Fruit fly (Drosophila melanogaster) whole organism, prepupa: ENCODE results near the gene CG10089.

ENCODE experiments used
- CG10631 ChIP-seq: fragments of 200-800 bp; sonication (Bioruptor generic); optimal IDR thresholded peaks from 2 replicates; lab custom pipeline; 2016; ENCODE audit warnings: missing biosample characterization, missing genetic modification characterization
- CG11294 ChIP-seq: fragments of 200-800 bp; sonication (Bioruptor generic); IDR thresholded peaks from 2 replicates; pipeline ENCODE4 v1.3.6; 2022; ENCODE audit warnings: missing biosample characterization, missing genetic modification characterization
- CG11762 ChIP-seq: fragments of 200-800 bp; sonication (Bioruptor generic); optimal IDR thresholded peaks from 3 replicates; lab custom pipeline; 2016; ENCODE audit warnings: missing biosample characterization, missing genetic modification characterization; ENCODE audit not compliant: insufficient read depth
- CG1621 ChIP-seq: fragments of 200-800 bp; sonication (Bioruptor generic); optimal IDR thresholded peaks from 3 replicates; lab custom pipeline; 2018; ENCODE audit warnings: missing biosample characterization, mild to moderate bottlenecking, missing genetic modification characterization
- CG16779 ChIP-seq: fragments of 200-800 bp; sonication (Bioruptor generic); optimal IDR thresholded peaks from 3 replicates; lab custom pipeline; 2017; ENCODE audit warnings: missing biosample characterization, mild to moderate bottlenecking, missing genetic modification characterization
- CG3032 ChIP-seq: fragments of 200-800 bp; optimal IDR thresholded peaks from 2 replicates; lab custom pipeline; 2019; ENCODE audit warnings: missing biosample characterization, mild to moderate bottlenecking, missing genetic modification characterization, moderate library complexity
- CG31627 ChIP-seq: fragments of 200-800 bp; sonication (Bioruptor generic); optimal IDR thresholded peaks from 3 replicates; lab custom pipeline; 2016; ENCODE audit warnings: missing biosample characterization, missing genetic modification characterization
- CG32006 ChIP-seq: fragments of 200-800 bp; sonication (Bioruptor generic); optimal IDR thresholded peaks from 3 replicates; lab custom pipeline; 2017; ENCODE audit warnings: missing biosample characterization, mild to moderate bottlenecking, missing genetic modification characterization
- CG4318 ChIP-seq: fragments of 200-800 bp; sonication (Bioruptor generic); optimal IDR thresholded peaks from 3 replicates; lab custom pipeline; 2017; ENCODE audit warnings: missing biosample characterization, mild to moderate bottlenecking, missing genetic modification characterization
- CG6163 ChIP-seq: fragments of 200-800 bp; sonication (Bioruptor generic); IDR thresholded peaks from 3 replicates; pipeline ENCODE4 v1.3.6; 2022; ENCODE audit warnings: missing biosample characterization, missing genetic modification characterization
- CG6276 ChIP-seq: fragments of 200-800 bp; sonication (Bioruptor generic); optimal IDR thresholded peaks from 2 replicates; lab custom pipeline; 2017; ENCODE audit warnings: missing biosample characterization, mild to moderate bottlenecking, missing genetic modification characterization
- CG6792 ChIP-seq: fragments of 200-800 bp; sonication (Bioruptor generic); optimal IDR thresholded peaks from 3 replicates; lab custom pipeline; 2016; ENCODE audit warnings: missing biosample characterization, missing genetic modification characterization
- CG6808 ChIP-seq: fragments of 200-800 bp; sonication (Bioruptor generic); optimal IDR thresholded peaks from 3 replicates; lab custom pipeline; 2017; ENCODE audit warnings: missing biosample characterization, missing genetic modification characterization, mild to moderate bottlenecking, moderate library complexity, missing genetic modification reagents
- CG6854 ChIP-seq: fragments of 200-800 bp; sonication (Bioruptor generic); optimal IDR thresholded peaks from 2 replicates; lab custom pipeline; 2017; ENCODE audit warnings: missing biosample characterization, mild to moderate bottlenecking, missing genetic modification characterization
- CG7368 ChIP-seq: fragments of 200-800 bp; sonication (Bioruptor generic); optimal IDR thresholded peaks from 3 replicates; lab custom pipeline; 2016; ENCODE audit warnings: missing biosample characterization, missing genetic modification characterization
- CG8119 ChIP-seq: fragments of 200-800 bp; sonication (Bioruptor generic); IDR thresholded peaks from 3 replicates; pipeline ENCODE4 v1.3.6; 2022; ENCODE audit warnings: missing biosample characterization, missing genetic modification characterization
- CG8319 ChIP-seq: fragments of 200-800 bp; sonication (Bioruptor generic); optimal IDR thresholded peaks from 3 replicates; lab custom pipeline; 2016; ENCODE audit warnings: missing biosample characterization, missing genetic modification characterization
- CG8632 ChIP-seq: fragments of 200-800 bp; sonication (Bioruptor generic); optimal IDR thresholded peaks from 3 replicates; lab custom pipeline; 2016; ENCODE audit warnings: missing biosample characterization, missing genetic modification characterization
- CG9139 ChIP-seq: fragments of 200-800 bp; sonication (Bioruptor generic); optimal IDR thresholded peaks from 3 replicates; lab custom pipeline; 2017; ENCODE audit warnings: missing biosample characterization, mild to moderate bottlenecking, missing genetic modification characterization
- Eip75B ChIP-seq: fragments of 200-800 bp; sonication (Bioruptor generic); optimal IDR thresholded peaks from 3 replicates; lab custom pipeline; 2016; ENCODE audit warnings: missing biosample characterization, missing genetic modification characterization
- Eip93F ChIP-seq: fragments of 200-800 bp; sonication (Bioruptor generic); optimal IDR thresholded peaks from 2 replicates; lab custom pipeline; 2016; ENCODE audit warnings: missing biosample characterization, mild to moderate bottlenecking, missing genetic modification characterization
- Ets21C ChIP-seq: fragments of 200-800 bp; sonication (Bioruptor generic); optimal IDR thresholded peaks from 3 replicates; lab custom pipeline; 2016; ENCODE audit warnings: missing biosample characterization, missing genetic modification characterization
- Gug ChIP-seq: fragments of 200-800 bp; sonication (Bioruptor generic); IDR thresholded peaks from 2 replicates; pipeline ENCODE4 v1.3.6; 2022; ENCODE audit warnings: missing biosample characterization, missing genetic modification characterization
- Hr38 ChIP-seq: sonication (Bioruptor generic); optimal IDR thresholded peaks from 2 replicates; lab custom pipeline; 2016; ENCODE audit warnings: missing biosample characterization, missing genetic modification characterization
- Hr39 ChIP-seq: fragments of 200-800 bp; sonication (Bioruptor generic); optimal IDR thresholded peaks from 2 replicates; lab custom pipeline; 2016; ENCODE audit warnings: missing biosample characterization, missing genetic modification characterization
- Hr4 ChIP-seq: fragments of 200-800 bp; sonication (Bioruptor generic); optimal IDR thresholded peaks from 3 replicates; lab custom pipeline; 2016; ENCODE audit warnings: missing biosample characterization, missing genetic modification characterization
- Lpt ChIP-seq: fragments of 200-800 bp; sonication (Bioruptor generic); optimal IDR thresholded peaks from 3 replicates; lab custom pipeline; 2016; ENCODE audit warnings: missing biosample characterization, missing genetic modification characterization
- Met ChIP-seq: fragments of 200-800 bp; sonication (Bioruptor generic); optimal IDR thresholded peaks from 3 replicates; lab custom pipeline; 2016; ENCODE audit warnings: missing biosample characterization, missing genetic modification characterization
- OdsH ChIP-seq: fragments of 200-800 bp; sonication (Bioruptor generic); optimal IDR thresholded peaks from 3 replicates; lab custom pipeline; 2016; ENCODE audit warnings: missing biosample characterization, missing genetic modification characterization
- Sox102F ChIP-seq: fragments of 200-800 bp; sonication (Bioruptor generic); optimal IDR thresholded peaks from 2 replicates; lab custom pipeline; 2016; ENCODE audit warnings: missing biosample characterization, mild to moderate bottlenecking, missing genetic modification characterization
- achi ChIP-seq: fragments of 200-800 bp; sonication (Bioruptor generic); optimal IDR thresholded peaks from 3 replicates; lab custom pipeline; 2016; ENCODE audit warnings: missing biosample characterization, missing genetic modification characterization
- acj6 ChIP-seq: fragments of 200-800 bp; sonication (Bioruptor generic); optimal IDR thresholded peaks from 3 replicates; lab custom pipeline; 2016; ENCODE audit warnings: missing biosample characterization, missing genetic modification characterization
- dac ChIP-seq: fragments of 200-800 bp; sonication (Bioruptor generic); optimal IDR thresholded peaks from 2 replicates; lab custom pipeline; 2017; ENCODE audit warnings: missing biosample characterization, mild to moderate bottlenecking, missing genetic modification characterization
- dsx ChIP-seq: fragments of 200-800 bp; optimal IDR thresholded peaks from 3 replicates; lab custom pipeline; 2019; ENCODE audit warnings: missing biosample characterization, mild to moderate bottlenecking, missing genetic modification characterization, moderate library complexity; ENCODE audit not compliant: poor library complexity, severe bottlenecking
- eg ChIP-seq: fragments of 200-800 bp; sonication (Bioruptor generic); IDR thresholded peaks from 3 replicates; pipeline ENCODE4 v1.3.6; 2022; ENCODE audit warnings: missing biosample characterization, missing genetic modification characterization
- fd59A ChIP-seq: fragments of 200-800 bp; sonication (Bioruptor generic); optimal IDR thresholded peaks from 2 replicates; lab custom pipeline; 2017; ENCODE audit warnings: missing biosample characterization, mild to moderate bottlenecking, missing genetic modification characterization, missing genetic modification reagents
- fd85E ChIP-seq: fragments of 200-800 bp; sonication (Bioruptor generic); optimal IDR thresholded peaks from 3 replicates; lab custom pipeline; 2016; ENCODE audit warnings: missing biosample characterization, missing genetic modification characterization
- fkh ChIP-seq: fragments of 200-800 bp; sonication (Bioruptor generic); optimal IDR thresholded peaks from 3 replicates; lab custom pipeline; 2017; ENCODE audit warnings: missing biosample characterization, mild to moderate bottlenecking, missing genetic modification characterization, moderate library complexity
- lz ChIP-seq: fragments of 200-800 bp; sonication (Bioruptor generic); optimal IDR thresholded peaks from 3 replicates; lab custom pipeline; 2016; ENCODE audit warnings: missing biosample characterization, missing genetic modification characterization
- net ChIP-seq: fragments of 200-800 bp; sonication (Bioruptor generic); optimal IDR thresholded peaks from 3 replicates; lab custom pipeline; 2016; ENCODE audit warnings: missing biosample characterization, missing genetic modification characterization
- pdm3 ChIP-seq: fragments of 200-800 bp; sonication (Bioruptor generic); optimal IDR thresholded peaks from 3 replicates; lab custom pipeline; 2016; ENCODE audit warnings: missing biosample characterization, missing genetic modification characterization
- salr ChIP-seq, 2 experiments: fragments of 200-800 bp; sonication (Bioruptor generic); optimal IDR thresholded peaks; 3 replicates each; lab custom pipeline; 2016 to 2018; ENCODE audit warnings: missing biosample characterization in 2 of 2, missing genetic modification characterization in 2 of 2, mild to moderate bottlenecking in 1 of 2
- spab ChIP-seq: fragments of 200-800 bp; sonication (Bioruptor generic); optimal IDR thresholded peaks from 2 replicates; lab custom pipeline; 2017; ENCODE audit warnings: missing biosample characterization, mild to moderate bottlenecking, missing genetic modification characterization, missing genetic modification reagents
- svp ChIP-seq: fragments of 200-800 bp; sonication (Bioruptor generic); peaks from one replicate; lab custom pipeline; 2016; ENCODE audit warnings: missing biosample characterization, missing genetic modification characterization
- vri ChIP-seq: fragments of 200-800 bp; sonication (Bioruptor generic); optimal IDR thresholded peaks from 3 replicates; lab custom pipeline; 2016; ENCODE audit warnings: missing biosample characterization, mild to moderate bottlenecking, missing genetic modification characterization

The CG10089 gene

DNA sequence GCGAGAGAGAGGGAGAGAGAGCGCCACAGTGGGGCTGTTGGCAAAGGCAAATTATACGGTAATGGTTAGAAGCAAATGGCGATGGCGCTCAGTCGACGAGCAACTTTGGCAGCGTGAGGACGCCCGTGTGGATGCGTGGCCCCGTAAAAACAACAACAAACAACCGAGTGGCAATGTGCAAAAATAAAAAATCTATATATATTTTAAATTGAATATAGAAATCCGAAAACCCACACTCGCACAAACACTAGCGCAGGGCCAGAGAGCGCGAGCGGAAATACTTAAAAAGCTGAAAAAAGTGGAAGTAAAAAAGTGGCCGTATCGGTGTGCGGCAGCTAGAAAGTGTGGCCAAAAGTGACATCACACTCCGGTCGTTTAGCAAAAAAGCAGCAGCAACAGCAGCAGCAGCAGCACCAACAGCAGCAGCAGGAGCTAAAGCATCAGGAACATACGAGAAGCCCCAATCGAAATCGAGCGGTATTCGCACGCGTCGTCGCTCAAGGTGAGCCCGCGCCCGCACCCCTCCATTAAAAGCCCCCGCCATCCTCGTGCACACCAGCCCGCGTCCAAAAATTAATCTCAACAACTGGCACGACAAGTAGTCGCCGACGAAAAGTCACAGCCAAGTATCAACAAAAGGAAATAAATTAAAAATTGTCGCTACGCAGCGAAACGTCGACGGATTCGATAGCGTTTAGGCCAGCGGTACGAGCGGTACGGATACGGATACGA, 3.0 kb upstream of the CG10089 start, which contains the start of gene stv (continued):
- no peak for TF ChIP-seq CG6276 (GFP tag; lab: Kevin White, UChicago)
- peak; percentile 68 for TF ChIP-seq svp (GFP tag; lab: Kevin White, UChicago)
- no peak for TF ChIP-seq CG6792 (GFP tag; lab: Kevin White, UChicago)
- TF ChIP-seq spab (GFP tag; lab: Kevin White, UChicago), result no peak
- TF ChIP-seq dsx (GFP tag; lab: Kevin White, UChicago), result no peak
- no peak for TF ChIP-seq CG9139
- TF ChIP-seq CG6854 (GFP tag; lab: Kevin White, UChicago), result peak; percentile 15
- TF ChIP-seq, all 60 proteins: peak for 8

DNA sequence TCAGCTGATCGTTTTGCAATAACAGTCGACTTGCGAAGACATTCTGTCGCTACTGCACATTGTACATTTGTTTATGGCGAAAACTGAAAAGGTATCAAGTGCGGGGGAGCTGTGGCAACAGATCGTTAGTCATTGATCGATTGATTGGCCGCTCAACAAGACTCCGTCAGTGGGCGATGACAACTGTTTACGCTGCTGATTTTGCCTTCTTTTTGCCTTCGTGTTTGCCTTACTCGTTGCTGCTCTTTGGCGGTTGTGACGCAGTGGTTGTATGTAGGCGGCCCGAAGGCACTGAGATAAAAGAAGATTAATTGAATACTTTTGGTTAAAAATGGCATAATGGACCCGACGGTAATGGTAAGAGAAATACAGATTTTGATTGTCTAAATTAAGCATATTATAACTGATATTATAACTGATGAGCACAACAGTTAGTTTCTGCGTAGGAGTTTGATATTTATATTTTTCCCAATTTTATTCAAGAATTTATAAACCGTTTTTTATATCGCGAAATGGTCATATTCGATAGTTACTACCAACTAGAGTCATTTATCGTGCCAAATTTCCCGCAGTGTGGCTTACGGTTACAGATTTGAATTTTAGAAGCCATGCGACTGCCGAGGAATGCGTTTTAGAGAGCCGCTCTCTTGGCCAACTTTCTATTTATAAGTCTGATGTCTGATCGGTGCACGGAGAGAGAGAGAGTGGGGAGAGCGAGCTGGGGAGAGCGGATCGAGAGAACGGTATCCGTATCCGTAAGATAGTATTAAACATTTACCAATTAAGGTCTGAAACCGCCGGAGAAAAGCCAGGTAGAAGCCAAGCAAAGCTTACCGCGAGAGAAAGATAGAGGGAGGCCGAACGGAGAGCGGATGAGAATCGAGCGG, 2.2 kb upstream of the CG10089 start:
- TF ChIP-seq CG8632 (GFP tag; lab: Kevin White, UChicago), result peak; percentile 90
- peak; percentile 94 for TF ChIP-seq Hr4
- TF ChIP-seq CG31627 (GFP tag; lab: Kevin White, UChicago), result peak; percentile 76
- TF ChIP-seq fkh (GFP tag; lab: Kevin White, UChicago), result peak; percentile 75
- peak; percentile 93 for TF ChIP-seq svp (GFP tag; lab: Kevin White, UChicago)
- TF ChIP-seq Gug (GFP tag; lab: Robert Waterston, UW), result peak; percentile 89
- TF ChIP-seq CG11294 (GFP tag; lab: Robert Waterston, UW), result peak; percentile 89
- TF ChIP-seq CG6163 (GFP tag; lab: Robert Waterston, UW), result peak; percentile 92
- TF ChIP-seq Met (GFP tag; lab: Kevin White, UChicago), result peak; percentile 90
- peak; percentile 90 for TF ChIP-seq CG6808 (GFP tag; lab: Kevin White, UChicago)
- peak; percentile 92 for TF ChIP-seq CG11762
- TF ChIP-seq Lpt (GFP tag; lab: Kevin White, UChicago), result peak; percentile 96
- peak; percentile 81 for TF ChIP-seq lz (GFP tag; lab: Kevin White, UChicago)
- peak; percentile 93 for TF ChIP-seq CG10631 (GFP tag; lab: Kevin White, UChicago)
- TF ChIP-seq CG7368, result peak; percentile 76
- TF ChIP-seq fd85E, result peak; percentile 48
- TF ChIP-seq Eip75B (GFP tag; lab: Kevin White, UChicago), result peak; percentile 91
- peak; percentile 96 for TF ChIP-seq CG8119 (GFP tag; lab: Robert Waterston, UW)
- peak; percentile 95 for TF ChIP-seq OdsH (GFP tag; lab: Kevin White, UChicago)
- peak; percentile 95 for TF ChIP-seq net (GFP tag; lab: Kevin White, UChicago)
- TF ChIP-seq CG16779, result peak; percentile 82
- peak; percentile 76 for TF ChIP-seq Sox102F (GFP tag; lab: Kevin White, UChicago)
- TF ChIP-seq Eip93F (GFP tag; lab: Kevin White, UChicago), result peak; percentile 63
- peak; percentile 91 for TF ChIP-seq pdm3
- peak; percentile 97 for TF ChIP-seq CG6276 (GFP tag; lab: Kevin White, UChicago)
- TF ChIP-seq achi (GFP tag; lab: Kevin White, UChicago), result peak; percentile 95
- peak; percentile 55 for TF ChIP-seq CG9139
- TF ChIP-seq spab (GFP tag; lab: Kevin White, UChicago), result peak; percentile 93
- peak; percentile 77 to 98 for TF ChIP-seq salr (GFP tag; optimal IDR thresholded peaks at IDR 0.05; lab: Kevin White, UChicago)
- TF ChIP-seq eg (GFP tag; lab: Robert Waterston, UW), result peak; percentile 94
- TF ChIP-seq Hr38, result no peak
- TF ChIP-seq CG8319 (GFP tag; lab: Kevin White, UChicago), result peak; percentile 84
- peak; percentile 76 for TF ChIP-seq Hr39 (GFP tag; lab: Kevin White, UChicago)
- TF ChIP-seq dac (GFP tag; lab: Kevin White, UChicago), result peak; percentile 88
- TF ChIP-seq CG1621 (tag; lab: Kevin White, UChicago), result peak; percentile 84
- TF ChIP-seq CG32006 (GFP tag; lab: Kevin White, UChicago), result peak; percentile 98
- TF ChIP-seq CG3032 (tag; lab: Kevin White, UChicago), result peak; percentile 92
- TF ChIP-seq vri, result peak; percentile 62
- TF ChIP-seq acj6 (GFP tag; lab: Kevin White, UChicago), result peak; percentile 95
- TF ChIP-seq Ets21C (GFP tag; lab: Kevin White, UChicago), result peak; percentile 69
- peak; percentile 91 for TF ChIP-seq CG6792 (GFP tag; lab: Kevin White, UChicago)
- TF ChIP-seq fd59A, result peak; percentile 93
- peak; percentile 94 for TF ChIP-seq CG4318
